Fruit fly (Drosophila melanogaster): ENCODE data around the gene CG31869.

Gene CG31869

dm6 chr2L:10754599-10754998, 46.3 kb downstream of the CG31869 start (continued):
- TF ChIP-seq CG12155 (GFP tag; optimal IDR thresholded peaks at IDR 0.05) (no peak), onecut (GFP tag; IDR thresholded peaks at IDR 0.05) (no peak), Doc2 (GFP tag; IDR thresholded peaks at IDR 0.05) (no peak), CG12391 (tag; optimal IDR thresholded peaks at IDR 0.05) (no peak), slbo (GFP tag; IDR thresholded peaks at IDR 0.05) (peak; percentile 25; the same call in 1 of the 2 replicates), CG34422 (GFP tag; IDR thresholded peaks at IDR 0.05) (no peak), grau (tag; optimal IDR thresholded peaks at IDR 0.05) (no peak), Oaz (GFP tag; IDR thresholded peaks at IDR 0.05) (no peak), seq (GFP tag; IDR thresholded peaks at IDR 0.05) (peak; percentile 24; the same call in 1 of the 2 replicates), GATAe (GFP tag; conservative IDR thresholded peaks at IDR 0.05) (no peak), CG13424 (tag; optimal IDR thresholded peaks at IDR 0.05) (no peak), CG3847 (GFP tag; IDR thresholded peaks at IDR 0.05) (0 out of 2 replicates have a peak, but pooled peaks have one; percentile 13), lab (GFP tag; optimal IDR thresholded peaks at IDR 0.05) (peak; percentile 50), Chrac-16 (GFP tag; optimal IDR thresholded peaks at IDR 0.05) (no peak), CG14860 (GFP tag; IDR thresholded peaks at IDR 0.05; ENCODE audit: partially characterized antibody) (no peak), oc (tag; optimal IDR thresholded peaks at IDR 0.05) (no peak), bab2 (GFP tag; optimal IDR thresholded peaks at IDR 0.05) (peak; percentile 32), ci (GFP tag; IDR thresholded peaks at IDR 0.05) (0 out of 3 replicates have a peak, but pooled peaks have one; percentile 20), BEAF-32 (GFP tag; optimal IDR thresholded peaks at IDR 0.05) (no peak), row (GFP tag; IDR thresholded peaks at IDR 0.05) (no peak), CG4617 (GFP tag; optimal IDR thresholded peaks at IDR 0.05; ENCODE audit: borderline replicate concordance) (no peak), CG18476 (GFP tag; optimal IDR thresholded peaks at IDR 0.05) (peak; percentile 83), CG31365 (tag; optimal IDR thresholded peaks at IDR 0.05) (no peak), ATbp (GFP tag; optimal IDR thresholded peaks at IDR 0.05) (peak; percentile 29), CG3163 (GFP tag; optimal IDR thresholded peaks at IDR 0.05) (no peak), CG4854 (GFP tag; optimal IDR thresholded peaks at IDR 0.05) (no peak), ap (GFP tag; IDR thresholded peaks at IDR 0.05) (no peak), CG17186 (GFP tag; optimal IDR thresholded peaks at IDR 0.05) (no peak), CG12769 (tag; optimal IDR thresholded peaks at IDR 0.05) (peak; percentile 42), CG4328 (GFP tag; optimal IDR thresholded peaks at IDR 0.05) (no peak), cato (GFP tag; optimal IDR thresholded peaks at IDR 0.05; ENCODE audit: borderline replicate concordance) (no peak), Hmr (GFP tag; optimal IDR thresholded peaks at IDR 0.05) (peak; percentile 14), fd96Cb (tag; optimal IDR thresholded peaks at IDR 0.05) (no peak), CG13894 (tag; optimal IDR thresholded peaks at IDR 0.05) (no peak), CG8924 (tag; optimal IDR thresholded peaks at IDR 0.05) (no peak), odd (GFP tag; optimal IDR thresholded peaks at IDR 0.05) (no peak), jing (GFP tag; optimal IDR thresholded peaks at IDR 0.05) (no peak), eyg (GFP tag; optimal IDR thresholded peaks at IDR 0.05) (no peak), bowl (GFP tag; IDR thresholded peaks at IDR 0.05) (no peak), Sry-β (GFP tag; optimal IDR thresholded peaks at IDR 0.05) (no peak), Ssrp (tag; optimal IDR thresholded peaks at IDR 0.05) (no peak), CG5953 (GFP tag; IDR thresholded peaks at IDR 0.05) (no peak), Ravus (GFP tag; IDR thresholded peaks at IDR 0.05) (no peak), CG17612 (GFP tag; IDR thresholded peaks at IDR 0.05) (no peak), Mad (GFP tag; optimal IDR thresholded peaks at IDR 0.05) (no peak), salm (tag; optimal IDR thresholded peaks at IDR 0.05) (no peak), NK7.1 (GFP tag; optimal IDR thresholded peaks at IDR 0.05) (no peak), CG7357 (GFP tag; IDR thresholded peaks at IDR 0.05) (no peak), CG6813 (GFP tag; optimal IDR thresholded peaks at IDR 0.05) (peak; percentile 20), hkb (optimal IDR thresholded peaks at IDR 0.05) (peak; percentile 64), hkb (GFP tag; IDR thresholded peaks at IDR 0.05) (no peak; the same call in 1 of the 2 replicates), CG2199 (GFP tag; IDR thresholded peaks at IDR 0.05) (no peak)
